Worm (Caenorhabditis elegans) whole organism, mixed stage, embryonic: ENCODE measurements around the gene aps-2.

Experiments used
- elt-1 ChIP-seq: sonication (generic microtip); optimal IDR thresholded peaks from 2 replicates; lab custom pipeline; 2017; ENCODE audit warnings: missing genetic modification characterization, mild to moderate bottlenecking, missing compliant biosample characterization, antibody characterized with exemption, moderate library complexity, borderline replicate concordance; ENCODE audit not compliant: insufficient read depth
- hlh-1 ChIP-seq: fragments of 150-350 bp; optimal IDR thresholded peaks from 2 replicates; lab custom pipeline; 2014; ENCODE audit warnings: missing biosample characterization, missing genetic modification reagents, missing genetic modification characterization
- lin-13 ChIP-seq: fragments of 150-350 bp; optimal IDR thresholded peaks from 2 replicates; lab custom pipeline; 2014; ENCODE audit warnings: missing biosample characterization, missing genetic modification characterization
- mep-1 ChIP-seq: fragments of 150-350 bp; optimal IDR thresholded peaks from 2 replicates; lab custom pipeline; 2017; ENCODE audit warnings: missing biosample characterization, missing genetic modification reagents, missing genetic modification characterization, inconsistent platforms
- nhr-76 ChIP-seq: sonication (generic microtip); optimal IDR thresholded peaks from 2 replicates; lab custom pipeline; 2017; ENCODE audit warnings: missing biosample characterization, missing genetic modification characterization
- snpc-4 ChIP-seq: fragments of 150-350 bp; optimal IDR thresholded peaks from 2 replicates; lab custom pipeline; 2014; ENCODE audit warnings: missing biosample characterization, missing genetic modification characterization
- unc-39 ChIP-seq: fragments of 150-350 bp; optimal IDR thresholded peaks from 2 replicates; lab custom pipeline; 2014; ENCODE audit warnings: missing biosample characterization, missing genetic modification characterization

ce11 chrX:4469297-4469816, 11.3 kb downstream of the aps-2 start, which contains the start of gene asb-2:
- TF ChIP-seq nhr-76 (tag; lab: Kevin White, UChicago) (no peak), hlh-1 (peak; percentile 61), unc-39 (tag; lab: Kevin White, UChicago) (no peak), lin-13 (peak; percentile 89), elt-1 (tag; lab: Kevin White, UChicago) (no peak), snpc-4 (no peak), mep-1 (peak; percentile 95)
